Fruit fly (Drosophila melanogaster) whole organism, embryonic: Measurements from ENCODE around the gene stet.
A peak's percentile ranks its signal among the peaks of the same experiment; 100 is the strongest.

Source experiments
- Antp ChIP-seq: fragments of 200-800 bp; sonication (Bioruptor generic); optimal IDR thresholded peaks from 3 replicates; lab custom pipeline; 2016; ENCODE audit warnings: missing biosample characterization, missing genetic modification characterization
- Bteb2 ChIP-seq: fragments of 200-800 bp; sonication (Bioruptor generic); optimal IDR thresholded peaks from 2 replicates; lab custom pipeline; 2016; ENCODE audit warnings: missing biosample characterization, missing genetic modification characterization
- CG11695 ChIP-seq: fragments of 200-800 bp; sonication (Bioruptor generic); IDR thresholded peaks from 3 replicates; pipeline ENCODE4 v1.3.6; 2022; ENCODE audit warnings: missing biosample characterization, missing genetic modification characterization
- CG11723 ChIP-seq: fragments of 200-800 bp; sonication (Bioruptor generic); optimal IDR thresholded peaks from 2 replicates; lab custom pipeline; 2017; ENCODE audit warnings: missing biosample characterization, mild to moderate bottlenecking, missing genetic modification characterization
- CG12659 ChIP-seq: fragments of 200-800 bp; sonication (Bioruptor generic); optimal IDR thresholded peaks from 3 replicates; lab custom pipeline; 2017; ENCODE audit warnings: mild to moderate bottlenecking, missing biosample characterization, missing genetic modification reagents, missing genetic modification characterization
- CG12744 ChIP-seq: fragments of 200-800 bp; sonication (Bioruptor generic); optimal IDR thresholded peaks from 2 replicates; lab custom pipeline; 2016; ENCODE audit warnings: missing biosample characterization, missing genetic modification characterization
- CG12942 ChIP-seq: fragments of 200-800 bp; sonication (Bioruptor generic); optimal IDR thresholded peaks from 3 replicates; lab custom pipeline; 2016; ENCODE audit warnings: missing biosample characterization, missing genetic modification characterization
- CG14965 ChIP-seq: fragments of 200-800 bp; sonication (Bioruptor generic); optimal IDR thresholded peaks from 2 replicates; lab custom pipeline; 2016; ENCODE audit warnings: missing biosample characterization, missing genetic modification characterization, borderline replicate concordance
- CG1647 ChIP-seq: fragments of 200-800 bp; sonication (Bioruptor generic); optimal IDR thresholded peaks from 3 replicates; lab custom pipeline; 2016; ENCODE audit warnings: missing biosample characterization, missing genetic modification characterization
- CG17385 ChIP-seq: fragments of 200-800 bp; sonication (Bioruptor generic); optimal IDR thresholded peaks from 3 replicates; lab custom pipeline; 2018; ENCODE audit warnings: missing biosample characterization, mild to moderate bottlenecking, missing genetic modification characterization
- CG18262 ChIP-seq: fragments of 200-800 bp; optimal IDR thresholded peaks from 3 replicates; lab custom pipeline; 2019; ENCODE audit warnings: missing biosample characterization, mild to moderate bottlenecking, missing genetic modification characterization, moderate library complexity
- CG18476 ChIP-seq: fragments of 200-800 bp; sonication (Bioruptor generic); optimal IDR thresholded peaks from 2 replicates; lab custom pipeline; 2016; ENCODE audit warnings: missing biosample characterization, mild to moderate bottlenecking, missing genetic modification characterization
- CG18764 ChIP-seq: fragments of 200-800 bp; sonication (Bioruptor generic); optimal IDR thresholded peaks from 3 replicates; lab custom pipeline; 2016; ENCODE audit warnings: missing biosample characterization, missing genetic modification characterization
- CG2116 ChIP-seq: fragments of 200-800 bp; sonication (Bioruptor generic); optimal IDR thresholded peaks from 3 replicates; lab custom pipeline; 2018; ENCODE audit warnings: missing biosample characterization, mild to moderate bottlenecking, missing genetic modification characterization
- CG2199 ChIP-seq: fragments of 200-800 bp; sonication (Bioruptor generic); IDR thresholded peaks from 3 replicates; pipeline ENCODE4 v1.3.6; 2022; ENCODE audit warnings: missing biosample characterization, missing genetic modification characterization
- CG2889 ChIP-seq: fragments of 200-800 bp; sonication (Bioruptor generic); IDR thresholded peaks from 3 replicates; pipeline ENCODE4 v1.3.6; 2022; ENCODE audit warnings: missing biosample characterization, missing genetic modification characterization
- CG31224 ChIP-seq: fragments of 200-800 bp; sonication (Bioruptor generic); IDR thresholded peaks from 2 replicates; pipeline ENCODE4 v1.3.6; 2022; ENCODE audit warnings: missing biosample characterization, missing genetic modification characterization
- CG31441 ChIP-seq: fragments of 200-800 bp; sonication (Bioruptor generic); IDR thresholded peaks from 2 replicates; pipeline ENCODE4 v1.3.6; 2022; ENCODE audit warnings: missing biosample characterization, missing genetic modification characterization
- CG34376 ChIP-seq: fragments of 200-800 bp; sonication (Bioruptor generic); optimal IDR thresholded peaks from 2 replicates; lab custom pipeline; 2018; ENCODE audit warnings: missing biosample characterization, mild to moderate bottlenecking, missing genetic modification characterization
- CG6689 ChIP-seq: fragments of 200-800 bp; sonication (Bioruptor generic); IDR thresholded peaks from 2 replicates; pipeline ENCODE4 v1.3.6; 2022; ENCODE audit warnings: missing biosample characterization, missing genetic modification characterization
- CG7271 ChIP-seq: fragments of 200-800 bp; sonication (Bioruptor generic); optimal IDR thresholded peaks from 2 replicates; lab custom pipeline; 2018; ENCODE audit warnings: missing biosample characterization, mild to moderate bottlenecking, missing genetic modification characterization, moderate library complexity
- CG8281 ChIP-seq: fragments of 200-800 bp; sonication (Bioruptor generic); optimal IDR thresholded peaks from 2 replicates; lab custom pipeline; 2018; ENCODE audit warnings: missing biosample characterization, mild to moderate bottlenecking, missing genetic modification characterization, moderate library complexity
- CG8388 ChIP-seq: fragments of 200-800 bp; sonication (Bioruptor generic); optimal IDR thresholded peaks from 2 replicates; lab custom pipeline; 2019; ENCODE audit warnings: missing biosample characterization, mild to moderate bottlenecking, missing genetic modification characterization, moderate library complexity
- CG8478 ChIP-seq: fragments of >200 bp; optimal IDR thresholded peaks from 2 replicates; lab custom pipeline; 2018
- CHES-1-like ChIP-seq: fragments of 200-800 bp; sonication (Bioruptor generic); optimal IDR thresholded peaks from 2 replicates; lab custom pipeline; 2016; ENCODE audit warnings: missing biosample characterization, missing genetic modification characterization
- CkIIα-i1 ChIP-seq: fragments of 200-800 bp; sonication (Bioruptor generic); IDR thresholded peaks from 2 replicates; pipeline ENCODE4 v1.3.6; 2022; ENCODE audit warnings: missing biosample characterization, missing genetic modification characterization
- D ChIP-seq, 2 experiments: fragments of 200-800 bp in 1 of 2; fragments of >200 bp in 1 of 2; sonication (Bioruptor generic) in 1 of 2; optimal IDR thresholded peaks; 2 replicates in 1 of 2; 3 replicates in 1 of 2; lab custom pipeline; 2017; ENCODE audit warnings: mild to moderate bottlenecking in 1 of 2, missing biosample characterization in 1 of 2, missing genetic modification characterization in 1 of 2, missing genetic modification reagents in 1 of 2
- Dek ChIP-seq: fragments of 200-800 bp; sonication (Bioruptor generic); optimal IDR thresholded peaks from 3 replicates; lab custom pipeline; 2019; ENCODE audit warnings: missing biosample characterization, mild to moderate bottlenecking, missing genetic modification characterization, moderate library complexity
- Dp ChIP-seq: fragments of 200-800 bp; sonication (Bioruptor generic); optimal IDR thresholded peaks from 2 replicates; lab custom pipeline; 2018; ENCODE audit warnings: missing biosample characterization, mild to moderate bottlenecking, missing genetic modification characterization, moderate library complexity
- Hand ChIP-seq: fragments of 200-800 bp; sonication (Bioruptor generic); optimal IDR thresholded peaks from 2 replicates; lab custom pipeline; 2017; ENCODE audit warnings: mild to moderate bottlenecking, missing biosample characterization, missing genetic modification reagents, missing genetic modification characterization
- Hey ChIP-seq: fragments of 200-800 bp; sonication (Bioruptor generic); optimal IDR thresholded peaks from 3 replicates; lab custom pipeline; 2018; ENCODE audit warnings: missing biosample characterization, mild to moderate bottlenecking, missing genetic modification characterization
- Hsf ChIP-seq: fragments of 200-800 bp; sonication (Bioruptor generic); optimal IDR thresholded peaks from 3 replicates; lab custom pipeline; 2016; ENCODE audit warnings: missing biosample characterization, missing genetic modification characterization
- NC2α ChIP-seq: fragments of 200-800 bp; sonication (Bioruptor generic); optimal IDR thresholded peaks from 2 replicates; lab custom pipeline; 2016; ENCODE audit warnings: missing biosample characterization, missing genetic modification characterization
- Opbp ChIP-seq: fragments of 200-800 bp; sonication (Bioruptor generic); IDR thresholded peaks from 3 replicates; pipeline ENCODE4 v1.3.6; 2022; ENCODE audit warnings: missing biosample characterization, missing genetic modification characterization; ENCODE audit not compliant: partially characterized antibody
- Optix ChIP-seq: fragments of 200-800 bp; sonication (Bioruptor generic); IDR thresholded peaks from 3 replicates; pipeline ENCODE4 v1.3.6; 2022; ENCODE audit warnings: missing biosample characterization, missing genetic modification characterization
- Sox102F ChIP-seq: fragments of 200-800 bp; sonication (Bioruptor generic); optimal IDR thresholded peaks from 2 replicates; lab custom pipeline; 2018; ENCODE audit warnings: missing biosample characterization, mild to moderate bottlenecking, missing genetic modification characterization, moderate library complexity
- croc ChIP-seq: fragments of 200-800 bp; sonication (Bioruptor generic); conservative IDR thresholded peaks from 3 replicates; pipeline ENCODE4 v1.3.6; 2022; ENCODE audit warnings: missing biosample characterization, missing genetic modification characterization
- en ChIP-seq: fragments of 200-800 bp; sonication (Bioruptor generic); optimal IDR thresholded peaks from 2 replicates; lab custom pipeline; 2016; ENCODE audit warnings: missing biosample characterization, missing genetic modification characterization
- fd96Cb ChIP-seq: fragments of 200-800 bp; sonication (Bioruptor generic); optimal IDR thresholded peaks from 2 replicates; lab custom pipeline; 2018; ENCODE audit warnings: missing biosample characterization, mild to moderate bottlenecking, missing genetic modification characterization, moderate library complexity
- fru ChIP-seq: fragments of >200 bp; optimal IDR thresholded peaks from 2 replicates; lab custom pipeline; 2017
- ham ChIP-seq: fragments of 200-800 bp; sonication (Bioruptor generic); IDR thresholded peaks from 2 replicates; pipeline ENCODE4 v1.3.6; 2022; ENCODE audit warnings: missing biosample characterization, missing genetic modification characterization
- nerfin-1 ChIP-seq: fragments of 200-800 bp; sonication (Bioruptor generic); optimal IDR thresholded peaks from 3 replicates; lab custom pipeline; 2019; ENCODE audit warnings: missing biosample characterization, mild to moderate bottlenecking, missing genetic modification characterization, moderate library complexity
- prd ChIP-seq, 3 experiments: fragments of >200 bp in 2 of 3; fragments of 200-800 bp in 1 of 3; sonication (Bioruptor generic) in 1 of 3; optimal IDR thresholded peaks in 2 of 3; IDR thresholded peaks in 1 of 3; 2 replicates in 2 of 3; 3 replicates in 1 of 3; pipeline versions ENCODE4 v1.3.6 to Lab custom; 2017 to 2022; ENCODE audit warnings: missing biosample characterization in 1 of 3, missing genetic modification characterization in 1 of 3
- repo ChIP-seq: fragments of 200-800 bp; sonication (Bioruptor generic); optimal IDR thresholded peaks from 2 replicates; lab custom pipeline; 2016; ENCODE audit warnings: missing biosample characterization, missing genetic modification characterization
- sc ChIP-seq, 3 experiments: fragments of >200 bp in 2 of 3; fragments of 200-800 bp in 1 of 3; sonication (Bioruptor generic) in 1 of 3; optimal IDR thresholded peaks; 2 replicates in 2 of 3; 3 replicates in 1 of 3; lab custom pipeline; 2017; ENCODE audit warnings: mild to moderate bottlenecking in 1 of 3, missing biosample characterization in 1 of 3, missing genetic modification characterization in 1 of 3, missing genetic modification reagents in 1 of 3
- trh ChIP-seq: fragments of 200-800 bp; sonication (Bioruptor generic); optimal IDR thresholded peaks from 2 replicates; lab custom pipeline; 2016; ENCODE audit warnings: missing biosample characterization, missing genetic modification characterization
- tup ChIP-seq: fragments of 200-800 bp; sonication (Bioruptor generic); optimal IDR thresholded peaks from 2 replicates; lab custom pipeline; 2016; ENCODE audit warnings: missing biosample characterization, mild to moderate bottlenecking, missing genetic modification characterization, moderate library complexity
- unc-4 ChIP-seq: fragments of 200-800 bp; sonication (Bioruptor generic); IDR thresholded peaks from 2 replicates; pipeline ENCODE4 v1.3.6; 2022; ENCODE audit warnings: missing biosample characterization, missing genetic modification characterization; ENCODE audit not compliant: partially characterized antibody

stet gene

DNA sequence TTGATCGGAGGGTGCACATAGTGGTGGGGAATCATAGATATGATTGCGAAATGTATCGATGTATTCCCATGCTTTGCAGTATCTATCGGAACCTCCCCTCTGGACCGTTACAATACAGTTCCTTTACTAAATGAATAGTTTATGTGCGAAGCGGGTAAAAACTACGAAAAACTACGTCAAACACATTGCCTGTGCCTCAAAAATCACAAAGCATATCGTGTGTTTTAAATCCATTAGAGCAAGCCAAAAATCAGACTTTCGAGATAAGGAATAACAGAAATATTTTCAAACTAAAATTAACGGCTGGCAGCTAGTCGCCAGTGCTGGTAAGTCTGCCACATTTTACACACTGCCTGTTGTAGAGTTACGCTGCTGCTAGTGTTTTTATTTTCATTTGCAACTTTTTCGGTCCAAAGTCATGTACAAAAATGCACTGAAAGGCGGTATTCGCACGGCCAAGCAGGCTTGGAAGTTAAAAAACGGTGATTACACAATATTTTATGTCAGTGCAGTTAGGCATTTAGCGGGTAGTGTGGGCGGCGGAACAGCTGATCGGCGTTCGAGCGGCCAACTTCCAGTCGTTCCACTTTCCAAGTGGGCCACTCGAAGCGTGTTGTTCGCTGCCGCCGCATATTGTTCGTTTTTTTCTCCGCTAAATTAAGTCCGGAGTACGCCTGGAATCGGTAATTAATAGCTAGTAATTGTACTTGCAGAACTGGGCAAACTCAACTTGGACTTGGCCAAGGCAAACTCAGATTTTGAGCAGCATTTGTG lies 28.1 kb upstream of the stet start (continued):
- no peak for TF ChIP-seq trh
- no peak for TF ChIP-seq CG18764 (GFP tag; lab: Kevin White, UChicago)
- TF ChIP-seq CG11723 (GFP tag; lab: Kevin White, UChicago) = no peak
- TF ChIP-seq CG14965 (GFP tag; lab: Kevin White, UChicago) = no peak
- peak; percentile 87 for TF ChIP-seq Opbp (GFP tag; lab: Robert Waterston, UW)
- no peak for TF ChIP-seq Hand (GFP tag; lab: Kevin White, UChicago)
- TF ChIP-seq repo (GFP tag; lab: Kevin White, UChicago) = peak; percentile 37
- TF ChIP-seq CG2116 (GFP tag; lab: Kevin White, UChicago) = peak; percentile 91
- TF ChIP-seq Hsf (GFP tag; lab: Kevin White, UChicago) = peak; percentile 77
- peak; percentile 16 for TF ChIP-seq CG7271 (tag; lab: Kevin White, UChicago)
- peak; percentile 43 for TF ChIP-seq Sox102F (GFP tag; lab: Kevin White, UChicago)
- TF ChIP-seq CG8478 = no peak
- TF ChIP-seq CG17385 (GFP tag; lab: Kevin White, UChicago) = peak; percentile 48
- no peak for TF ChIP-seq CG31441 (GFP tag; lab: Robert Waterston, UW)
- peak; percentile 59 for TF ChIP-seq tup
- TF ChIP-seq CG11695 (GFP tag; lab: Robert Waterston, UW) = peak; percentile 60
- peak; percentile 71 for TF ChIP-seq CG12942 (GFP tag; lab: Kevin White, UChicago)
- no peak for TF ChIP-seq Dek (tag; lab: Kevin White, UChicago)
- TF ChIP-seq CG1647 (GFP tag; lab: Kevin White, UChicago) = peak; percentile 64
- TF ChIP-seq Optix = peak; percentile 69; the same call in 2 of the 3 replicates
- peak; percentile 52 for TF ChIP-seq CG18476 (GFP tag; lab: Kevin White, UChicago)
- TF ChIP-seq sc (optimal IDR thresholded peaks at IDR 0.05; lab: Kevin White, UChicago) = no peak
- no peak for TF ChIP-seq sc (GFP tag; optimal IDR thresholded peaks at IDR 0.05; lab: Kevin White, UChicago)
- no peak; the same call in 1 of the 2 replicates for TF ChIP-seq CG31224 (GFP tag; lab: Robert Waterston, UW)
- peak; percentile 21 for TF ChIP-seq CG18262
- no peak for TF ChIP-seq nerfin-1
- TF ChIP-seq Bteb2 = peak; percentile 32
- TF ChIP-seq prd (optimal IDR thresholded peaks at IDR 0.05; lab: Kevin White, UChicago) = no peak
- TF ChIP-seq prd (GFP tag; IDR thresholded peaks at IDR 0.05; lab: Robert Waterston, UW) = peak; percentile 64; the same call in 2 of the 3 replicates
- peak; percentile 32 for TF ChIP-seq NC2α (GFP tag; lab: Kevin White, UChicago)
- no peak for TF ChIP-seq fd96Cb
- no peak for TF ChIP-seq Hey (tag; lab: Kevin White, UChicago)
- peak; percentile 43; the same call in 1 of the 3 replicates for TF ChIP-seq CG2889
- peak; percentile 52 for TF ChIP-seq CHES-1-like (GFP tag; lab: Kevin White, UChicago)
- peak; percentile 85 for TF ChIP-seq CG8388
- TF ChIP-seq unc-4 (GFP tag; lab: Robert Waterston, UW) = peak; percentile 77
- TF ChIP-seq CG34376 (GFP tag; lab: Kevin White, UChicago) = no peak
- 0 out of 3 replicates have a peak, but pooled peaks have one; percentile 11 for TF ChIP-seq CG2199
- TF ChIP-seq Dp (GFP tag; lab: Kevin White, UChicago) = peak; percentile 51
- no peak for TF ChIP-seq CkIIα-i1 (GFP tag; lab: Robert Waterston, UW)
- TF ChIP-seq CG12744 (GFP tag; lab: Kevin White, UChicago) = peak; percentile 37
- TF ChIP-seq Antp (GFP tag; lab: Kevin White, UChicago) = peak; percentile 80
- no peak for TF ChIP-seq fru
- TF ChIP-seq croc (GFP tag; lab: Robert Waterston, UW) = no peak
- peak; percentile 48 for TF ChIP-seq CG6689 (GFP tag; lab: Robert Waterston, UW)
- TF ChIP-seq CG12659 (GFP tag; lab: Kevin White, UChicago) = peak; percentile 54
- no peak for TF ChIP-seq ham (GFP tag; lab: Robert Waterston, UW)
- TF ChIP-seq D (optimal IDR thresholded peaks at IDR 0.05; lab: Kevin White, UChicago) = no peak
- TF ChIP-seq D (GFP tag; optimal IDR thresholded peaks at IDR 0.05; lab: Kevin White, UChicago) = no peak
- TF ChIP-seq en (GFP tag; lab: Kevin White, UChicago) = peak; percentile 24
- no peak for TF ChIP-seq CG8281 (tag; lab: Kevin White, UChicago)
